Fruit fly (Drosophila melanogaster) whole organism, wandering third instar larva: ENCODE results near the gene boss.
A peak's percentile ranks its signal among the peaks of the same experiment; 100 is the strongest.

Experiments used
- CG32264 ChIP-seq: fragments of 200-800 bp; sonication (Bioruptor generic); optimal IDR thresholded peaks from 2 replicates; lab custom pipeline; 2016; ENCODE audit warnings: missing biosample characterization, missing genetic modification characterization
- CG9705 ChIP-seq: fragments of 200-800 bp; sonication (Bioruptor generic); optimal IDR thresholded peaks from 2 replicates; lab custom pipeline; 2018; ENCODE audit warnings: missing biosample characterization, mild to moderate bottlenecking, missing genetic modification characterization
- CrebA ChIP-seq: fragments of 200-800 bp; sonication (Bioruptor generic); optimal IDR thresholded peaks from 2 replicates; lab custom pipeline; 2016; ENCODE audit warnings: missing biosample characterization, mild to moderate bottlenecking, missing genetic modification characterization, borderline replicate concordance
- Dfd ChIP-seq: fragments of >200 bp; optimal IDR thresholded peaks from 2 replicates; lab custom pipeline; 2017; ENCODE audit warnings: missing biosample characterization, missing genetic modification characterization
- Dif ChIP-seq: fragments of 200-275, 200-300 bp; sonication (Bioruptor generic); optimal IDR thresholded peaks from 2 replicates; lab custom pipeline; 2018; ENCODE audit warnings: missing biosample characterization, missing genetic modification characterization; ENCODE audit not compliant: partially characterized antibody
- GATAd ChIP-seq: sonication (Bioruptor generic); optimal IDR thresholded peaks from 2 replicates; lab custom pipeline; 2016; ENCODE audit warnings: missing biosample characterization, missing genetic modification characterization
- Hnf4 ChIP-seq: fragments of 200-800 bp; sonication (Bioruptor generic); optimal IDR thresholded peaks from 2 replicates; lab custom pipeline; 2016; ENCODE audit warnings: missing biosample characterization, mild to moderate bottlenecking, missing genetic modification characterization
- Hr78 ChIP-seq: fragments of >200 bp; optimal IDR thresholded peaks from 2 replicates; lab custom pipeline; 2017; ENCODE audit warnings: missing biosample characterization, missing genetic modification characterization
- Hr83 ChIP-seq: fragments of 200-300 bp; sonication (Bioruptor generic); optimal IDR thresholded peaks from 2 replicates; lab custom pipeline; 2016; ENCODE audit warnings: missing biosample characterization, mild to moderate bottlenecking, missing genetic modification characterization, moderate library complexity; ENCODE audit not compliant: poor library complexity, severe bottlenecking
- Jra ChIP-seq: sonication (Bioruptor generic); optimal IDR thresholded peaks from 2 replicates; lab custom pipeline; 2016; ENCODE audit warnings: missing biosample characterization, missing genetic modification characterization
- Mio ChIP-seq: sonication (Bioruptor generic); optimal IDR thresholded peaks from 2 replicates; lab custom pipeline; 2016; ENCODE audit warnings: missing biosample characterization, missing genetic modification characterization
- Myc ChIP-seq: fragments of >200 bp; optimal IDR thresholded peaks from 2 replicates; lab custom pipeline; 2017
- N ChIP-seq: fragments of >200 bp; optimal IDR thresholded peaks from 2 replicates; lab custom pipeline; 2018; ENCODE audit warnings: missing biosample characterization, missing external identifiers, missing genetic modification characterization
- OdsH ChIP-seq: fragments of 200-800 bp; sonication (Bioruptor generic); optimal IDR thresholded peaks from 2 replicates; lab custom pipeline; 2016; ENCODE audit warnings: missing biosample characterization, mild to moderate bottlenecking, missing genetic modification characterization
- Rel ChIP-seq, 2 experiments: fragments of 200-800 bp; sonication (Bioruptor generic) in 1 of 2; optimal IDR thresholded peaks; 2 replicates in 1 of 2; 3 replicates in 1 of 2; lab custom pipeline; 2016 to 2019; ENCODE audit warnings: mild to moderate bottlenecking in 2 of 2, missing biosample characterization in 2 of 2, missing genetic modification characterization in 2 of 2, moderate library complexity in 1 of 2
- Sp1 ChIP-seq: fragments of 200-800 bp; sonication (Bioruptor generic); optimal IDR thresholded peaks from 3 replicates; lab custom pipeline; 2019; ENCODE audit warnings: missing biosample characterization, mild to moderate bottlenecking, missing genetic modification characterization, moderate library complexity
- Vsx2 ChIP-seq: fragments of 200-300, 225-300 bp; sonication (Bioruptor generic); optimal IDR thresholded peaks from 2 replicates; lab custom pipeline; 2018; ENCODE audit warnings: missing biosample characterization, missing genetic modification characterization; ENCODE audit not compliant: partially characterized antibody
- br ChIP-seq: fragments of 200-800 bp; sonication (Bioruptor generic); optimal IDR thresholded peaks from 2 replicates; lab custom pipeline; 2016; ENCODE audit warnings: missing biosample characterization, missing genetic modification characterization
- brk ChIP-seq: fragments of 200-800 bp; sonication (Bioruptor generic); optimal IDR thresholded peaks from 2 replicates; lab custom pipeline; 2016; ENCODE audit warnings: missing biosample characterization, mild to moderate bottlenecking, missing genetic modification characterization
- dl ChIP-seq, 2 experiments: fragments of 175-275, 200-275 bp in 1 of 2; fragments of 200-275 bp in 1 of 2; sonication (Bioruptor generic); optimal IDR thresholded peaks; lab custom pipeline; 2018; ENCODE audit warnings: mild to moderate bottlenecking in 2 of 2, missing biosample characterization in 2 of 2, missing genetic modification characterization in 2 of 2, moderate library complexity in 2 of 2; ENCODE audit not compliant: partially characterized antibody in 2 of 2, insufficient read depth in 1 of 2
- dmrt93B ChIP-seq: fragments of 200-800 bp; sonication (Bioruptor generic); optimal IDR thresholded peaks from 2 replicates; lab custom pipeline; 2018; ENCODE audit warnings: missing biosample characterization, mild to moderate bottlenecking, missing genetic modification characterization
- dsf ChIP-seq: sonication (Bioruptor generic); optimal IDR thresholded peaks from 2 replicates; lab custom pipeline; 2016; ENCODE audit warnings: missing biosample characterization, missing genetic modification characterization, borderline replicate concordance
- ey ChIP-seq: fragments of 200-800 bp; sonication (Bioruptor generic); optimal IDR thresholded peaks from 2 replicates; lab custom pipeline; 2016; ENCODE audit warnings: missing biosample characterization, missing genetic modification characterization
- fru ChIP-seq: fragments of 200-800 bp; sonication (Bioruptor generic); optimal IDR thresholded peaks from 3 replicates; lab custom pipeline; 2016; ENCODE audit warnings: missing biosample characterization, mild to moderate bottlenecking, missing genetic modification characterization
- h ChIP-seq: fragments of 200-800 bp; sonication (Bioruptor generic); optimal IDR thresholded peaks from 3 replicates; lab custom pipeline; 2016; ENCODE audit warnings: missing biosample characterization, mild to moderate bottlenecking, missing genetic modification characterization
- jim ChIP-seq: fragments of 175-275, 200-325 bp; sonication (Bioruptor generic); optimal IDR thresholded peaks from 2 replicates; lab custom pipeline; 2016; ENCODE audit warnings: missing biosample characterization, mild to moderate bottlenecking, missing genetic modification characterization
- lola ChIP-seq: fragments of >200 bp; optimal IDR thresholded peaks from 2 replicates; lab custom pipeline; 2017; ENCODE audit warnings: missing biosample characterization, missing genetic modification characterization
- pan ChIP-seq: fragments of >200 bp; optimal IDR thresholded peaks from 2 replicates; lab custom pipeline; 2017
- psq ChIP-seq: fragments of 200-800 bp; sonication (Bioruptor generic); optimal IDR thresholded peaks from 3 replicates; lab custom pipeline; 2017; ENCODE audit warnings: missing biosample characterization, mild to moderate bottlenecking, missing genetic modification characterization, moderate library complexity
- rgr ChIP-seq: fragments of 200-800 bp; sonication (Bioruptor generic); optimal IDR thresholded peaks from 3 replicates; lab custom pipeline; 2016; ENCODE audit warnings: missing biosample characterization, mild to moderate bottlenecking, missing genetic modification characterization
- sage ChIP-seq: fragments of 200-800 bp; sonication (Bioruptor generic); optimal IDR thresholded peaks from 2 replicates; lab custom pipeline; 2016; ENCODE audit warnings: missing biosample characterization, mild to moderate bottlenecking, missing genetic modification characterization
- sv ChIP-seq: fragments of 200-800 bp; sonication (Bioruptor generic); optimal IDR thresholded peaks from 3 replicates; lab custom pipeline; 2016; ENCODE audit warnings: missing biosample characterization, missing genetic modification characterization
- tai ChIP-seq: sonication (Bioruptor generic); optimal IDR thresholded peaks from 2 replicates; lab custom pipeline; 2016; ENCODE audit warnings: missing biosample characterization, missing genetic modification characterization
- usp ChIP-seq: fragments of >200 bp; optimal IDR thresholded peaks from 2 replicates; lab custom pipeline; 2017; ENCODE audit warnings: missing biosample characterization, missing genetic modification characterization
- woc ChIP-seq: sonication (Bioruptor generic); optimal IDR thresholded peaks from 2 replicates; lab custom pipeline; 2016; ENCODE audit warnings: missing biosample characterization, mild to moderate bottlenecking, missing genetic modification characterization

The boss gene

DNA sequence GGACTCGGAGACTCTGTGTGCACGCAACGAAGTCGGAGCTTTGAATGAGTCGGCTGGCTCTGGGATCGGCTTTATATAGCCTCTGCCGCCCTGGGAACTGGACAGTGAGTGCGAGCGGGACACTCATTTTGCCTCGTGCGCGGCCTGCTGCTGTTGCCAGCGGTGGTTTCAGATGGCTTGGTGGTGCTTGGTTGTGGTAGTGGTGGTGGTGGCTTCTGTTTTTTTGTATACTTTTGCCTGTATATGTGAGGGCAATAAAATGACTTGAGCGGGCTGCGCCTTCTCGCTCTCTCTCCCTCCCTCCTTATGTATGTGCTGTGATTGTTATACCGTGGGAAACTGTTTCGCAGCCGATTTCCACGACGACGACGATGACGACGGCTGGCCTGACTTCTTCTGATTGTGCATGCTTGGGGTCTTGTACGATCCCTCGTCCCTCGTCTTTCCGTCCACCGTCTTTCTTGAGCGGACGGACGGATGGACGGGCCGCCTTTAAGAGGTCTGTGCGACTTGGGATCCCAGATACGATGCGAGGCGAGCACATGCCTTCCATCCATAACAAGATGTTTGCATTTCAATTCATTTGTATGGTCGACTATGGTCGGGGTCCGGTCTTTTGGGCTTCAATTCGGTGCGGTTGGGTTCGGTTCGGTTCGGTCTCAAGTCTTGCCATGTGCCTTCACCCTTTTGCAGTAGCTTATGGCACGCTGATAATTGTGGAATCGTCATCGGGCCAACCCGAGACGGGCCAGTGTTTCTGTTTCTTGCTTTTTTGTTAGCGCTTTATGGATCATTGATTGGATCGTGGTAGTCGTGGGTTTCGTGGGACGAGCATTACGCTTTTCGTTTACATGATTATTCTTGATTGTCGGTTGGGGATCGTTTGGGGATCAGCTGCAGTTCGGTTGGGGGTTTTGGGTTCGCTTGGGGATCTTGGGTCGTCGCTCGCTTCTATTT is 44.5 kb downstream of the boss start (continued):
- TF ChIP-seq CG32264 (GFP tag; lab: Kevin White, UChicago) (no peak), Dfd (GFP tag; lab: Kevin White, UChicago) (no peak), N (peak; percentile 30), Dif (GFP tag; lab: Kevin White, UChicago) (peak; percentile 49), psq (GFP tag; lab: Kevin White, UChicago) (peak; percentile 52), rgr (GFP tag; lab: Kevin White, UChicago) (no peak)

- TF ChIP-seq dmrt93B: no peak
Observed at dm6 chr3R:26007298-26007697, 45.5 kb downstream of the boss start.

DNA sequence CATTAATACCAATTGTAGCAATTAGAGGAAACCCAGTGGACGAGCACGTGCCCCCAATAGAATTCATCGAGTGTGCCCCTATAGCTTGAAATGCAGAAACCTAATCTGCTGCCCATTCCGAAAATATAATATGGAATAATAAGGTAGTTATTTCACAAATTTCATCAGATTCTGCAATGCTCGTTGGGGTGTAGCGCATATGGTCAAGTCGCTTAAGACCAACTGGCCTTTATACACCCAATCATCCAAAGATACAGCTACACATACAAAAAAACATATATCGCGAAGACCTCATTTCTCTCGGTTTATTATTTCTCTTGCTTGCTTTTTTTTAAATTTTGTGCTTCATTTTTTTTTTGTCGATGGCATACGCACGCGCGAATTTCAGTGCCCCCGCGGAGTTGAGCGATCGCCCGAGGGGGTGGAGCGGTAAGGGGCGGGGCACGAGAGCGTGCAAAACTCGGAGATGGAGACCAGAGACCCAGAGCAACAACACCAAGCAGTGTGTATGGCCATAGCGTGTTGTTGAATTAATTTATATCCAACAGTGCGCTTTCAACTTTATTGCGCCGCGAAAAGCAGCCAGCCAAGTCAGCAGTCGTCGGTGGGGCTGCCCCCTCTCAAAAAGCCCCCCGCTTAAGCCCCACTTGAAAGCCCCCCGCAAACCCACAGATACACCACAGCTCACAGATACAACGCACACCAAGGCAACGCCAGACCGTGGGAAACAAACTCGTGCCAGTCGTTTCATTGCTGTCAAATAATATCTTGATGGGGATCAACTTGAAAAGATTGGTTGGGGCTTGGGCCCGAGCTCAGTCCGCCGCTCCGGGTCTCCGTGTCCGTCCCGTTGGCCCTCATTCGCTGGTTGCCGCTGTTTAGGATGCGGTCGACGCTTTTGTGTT is 46.4 kb downstream of the boss start:
- peak; percentile 18 for TF ChIP-seq fru
- TF ChIP-seq dl (GFP tag; optimal IDR thresholded peaks at IDR 0.05; lab: Kevin White, UChicago; ENCODE audit: insufficient read depth in 1 of 2, partially characterized antibody in 2 of 2): peak; percentile 34 to 51
- peak; percentile 2 for TF ChIP-seq CG9705 (GFP tag; lab: Kevin White, UChicago)
- peak; percentile 54 for TF ChIP-seq br (GFP tag; lab: Kevin White, UChicago)
- TF ChIP-seq Dfd (GFP tag; lab: Kevin White, UChicago): peak; percentile 59
- TF ChIP-seq woc (GFP tag; lab: Kevin White, UChicago): peak; percentile 42
- TF ChIP-seq ey (GFP tag; lab: Kevin White, UChicago): peak; percentile 20
- TF ChIP-seq Myc (lab: Kevin White, UChicago): no peak
- no peak for TF ChIP-seq CG32264 (GFP tag; lab: Kevin White, UChicago)
- peak; percentile 48 for TF ChIP-seq jim (GFP tag; lab: Kevin White, UChicago)
- no peak for TF ChIP-seq sage (GFP tag; lab: Kevin White, UChicago)
- TF ChIP-seq brk: peak; percentile 10
- peak; percentile 14 for TF ChIP-seq Rel (GFP tag; optimal IDR thresholded peaks at IDR 0.05; lab: Kevin White, UChicago)
- TF ChIP-seq Rel (tag; optimal IDR thresholded peaks at IDR 0.05; lab: Kevin White, UChicago): peak; percentile 87
- TF ChIP-seq N: no peak
- peak; percentile 70 for TF ChIP-seq Sp1 (GFP tag; lab: Kevin White, UChicago)
- TF ChIP-seq CrebA (GFP tag; lab: Kevin White, UChicago): no peak
- peak; percentile 87 for TF ChIP-seq h

DNA sequence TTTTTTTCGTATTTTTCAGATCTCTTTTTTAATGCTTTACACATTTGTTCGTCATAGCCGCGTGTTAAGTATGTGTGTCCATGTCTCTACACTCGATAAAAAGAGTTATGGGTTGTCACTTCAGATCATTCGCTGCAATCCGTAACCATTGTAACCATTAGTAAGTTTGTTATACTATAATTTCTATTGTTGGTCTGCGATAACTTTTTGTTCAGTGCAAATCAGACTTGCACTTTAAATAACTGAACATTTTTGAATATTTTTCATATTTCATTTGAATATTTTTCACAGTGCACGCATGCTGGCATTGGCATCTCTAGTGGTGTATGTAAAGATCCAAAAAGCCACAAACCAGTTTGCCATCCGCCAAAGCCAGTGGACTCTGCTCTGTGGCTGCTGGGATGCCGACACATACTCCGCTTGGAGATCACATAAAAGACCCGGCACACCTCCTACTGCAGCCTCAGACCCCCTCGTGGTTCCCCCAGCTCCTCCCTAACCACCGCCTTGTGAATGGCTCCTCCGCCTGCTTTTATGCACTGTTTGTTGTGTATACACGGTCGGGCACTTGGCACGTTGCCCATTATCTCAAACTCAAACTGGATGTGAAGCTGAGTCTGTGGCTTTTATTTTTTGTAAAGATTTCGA is 47.2 kb downstream of the boss start:
- TF ChIP-seq Mio (peak; percentile 36), rgr (GFP tag; lab: Kevin White, UChicago) (peak; percentile 97), GATAd (no peak), brk (peak; percentile 93), sv (GFP tag; lab: Kevin White, UChicago) (peak; percentile 80), Myc (lab: Kevin White, UChicago) (no peak), woc (GFP tag; lab: Kevin White, UChicago) (peak; percentile 98), Jra (GFP tag; lab: Kevin White, UChicago) (peak; percentile 86), Hnf4 (peak; percentile 95), dmrt93B (peak; percentile 95), OdsH (GFP tag; lab: Kevin White, UChicago) (peak; percentile 98), tai (GFP tag; lab: Kevin White, UChicago) (peak; percentile 88), fru (peak; percentile 98), dl (GFP tag; optimal IDR thresholded peaks at IDR 0.05; lab: Kevin White, UChicago; ENCODE audit: insufficient read depth in 1 of 2, partially characterized antibody in 2 of 2) (no peak), Dif (GFP tag; lab: Kevin White, UChicago) (peak; percentile 68), Hr78 (GFP tag; lab: Kevin White, UChicago) (no peak), Rel (GFP tag; optimal IDR thresholded peaks at IDR 0.05; lab: Kevin White, UChicago) (peak; percentile 96), Rel (tag; optimal IDR thresholded peaks at IDR 0.05; lab: Kevin White, UChicago) (peak; percentile 68), dsf (GFP tag; lab: Kevin White, UChicago) (peak; percentile 72), h (peak; percentile 98), Vsx2 (GFP tag; lab: Kevin White, UChicago) (no peak), jim (GFP tag; lab: Kevin White, UChicago) (no peak), lola (no peak), usp (GFP tag; lab: Kevin White, UChicago) (no peak), CG9705 (GFP tag; lab: Kevin White, UChicago) (peak; percentile 90), Hr83 (GFP tag; lab: Kevin White, UChicago) (peak; percentile 30), pan (lab: Kevin White, UChicago) (no peak), psq (GFP tag; lab: Kevin White, UChicago) (peak; percentile 94), Sp1 (GFP tag; lab: Kevin White, UChicago) (peak; percentile 97), br (GFP tag; lab: Kevin White, UChicago) (peak; percentile 97)
